Fruit fly (Drosophila melanogaster) S2 (cell line): Measurements from ENCODE around the gene IntS10.

ENCODE experiments used
- CG8478 ChIP-seq: fragments of >200 bp; optimal IDR thresholded peaks from 2 replicates; lab custom pipeline; 2018
- CTCF ChIP-seq, 2 experiments: fragments of >200 bp; optimal IDR thresholded peaks; 2 replicates each; lab custom pipeline; 2018

DNA sequence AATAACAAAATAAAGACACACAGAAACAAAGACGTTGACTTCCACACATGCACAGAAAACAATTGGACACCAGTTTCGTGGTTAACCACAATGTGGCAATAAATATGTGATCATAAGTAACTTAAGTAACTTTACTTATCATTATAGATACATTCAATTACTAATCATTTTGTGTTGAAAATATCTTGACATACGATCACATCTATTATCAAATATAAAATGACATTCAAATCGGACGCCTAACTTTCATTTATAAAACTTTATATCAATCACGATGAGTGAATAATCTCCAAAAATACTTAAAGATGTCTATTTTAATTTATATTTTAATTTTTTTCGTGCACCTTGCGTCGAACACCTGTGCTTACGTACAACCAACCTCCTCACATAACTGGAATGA lies 28.0 kb upstream of the IntS10 start:
- TF ChIP-seq CTCF (optimal IDR thresholded peaks at IDR 0.05; lab: Kevin White, UChicago) (no peak), CG8478 (lab: Kevin White, UChicago) (no peak)
